Fruit fly (Drosophila melanogaster): ENCODE data around the gene Hsp26.

Hsp26 gene

dm6 chr3L:9366850-9367430 lies 10.3 kb downstream of the Hsp26 start, which contains the start of the genes Klp67A and CG4452 (continued):
- peak; percentile 51 for TF ChIP-seq grau (tag; optimal IDR thresholded peaks at IDR 0.05)
- TF ChIP-seq CG16863 (GFP tag; optimal IDR thresholded peaks at IDR 0.05), result no peak
- TF ChIP-seq CG6765 (GFP tag; optimal IDR thresholded peaks at IDR 0.05), result no peak
- TF ChIP-seq chinmo (GFP tag; IDR thresholded peaks at IDR 0.05; ENCODE audit: partially characterized antibody), result peak; percentile 77; the same call in 1 of the 4 replicates
- no peak for TF ChIP-seq ro (GFP tag; IDR thresholded peaks at IDR 0.05)
- TF ChIP-seq Oli (tag; optimal IDR thresholded peaks at IDR 0.05), result no peak
- no peak for TF ChIP-seq Trl (optimal IDR thresholded peaks at IDR 0.05)
- no peak for TF ChIP-seq Trl (GFP tag; optimal IDR thresholded peaks at IDR 0.05)
- no peak for TF ChIP-seq toy (GFP tag; IDR thresholded peaks at IDR 0.05)
- TF ChIP-seq sc (optimal IDR thresholded peaks at IDR 0.05), result no peak
- TF ChIP-seq sc (GFP tag; optimal IDR thresholded peaks at IDR 0.05), result peak; percentile 47
- TF ChIP-seq gcm (GFP tag; optimal IDR thresholded peaks at IDR 0.05), result no peak
- no peak for TF ChIP-seq ERR (GFP tag; optimal IDR thresholded peaks at IDR 0.05)
- TF ChIP-seq Mrtf (GFP tag; IDR thresholded peaks at IDR 0.05), result no peak
- no peak for TF ChIP-seq Lpt (GFP tag; optimal IDR thresholded peaks at IDR 0.05)
- no peak for TF ChIP-seq fu2 (GFP tag; optimal IDR thresholded peaks at IDR 0.05)
- no peak for TF ChIP-seq CG10565 (GFP tag; optimal IDR thresholded peaks at IDR 0.05)
- no peak for TF ChIP-seq Lim3 (GFP tag; IDR thresholded peaks at IDR 0.05)
- TF ChIP-seq ap (GFP tag; IDR thresholded peaks at IDR 0.05), result no peak
- no peak for TF ChIP-seq Gsc (GFP tag; IDR thresholded peaks at IDR 0.05)
- no peak for TF ChIP-seq CG16815 (GFP tag; optimal IDR thresholded peaks at IDR 0.05)
- TF ChIP-seq CG12299 (tag; optimal IDR thresholded peaks at IDR 0.05), result no peak
- no peak for TF ChIP-seq so (GFP tag; IDR thresholded peaks at IDR 0.05)
- TF ChIP-seq inv (GFP tag; IDR thresholded peaks at IDR 0.05; ENCODE audit: partially characterized antibody), result peak; percentile 89
- no peak for TF ChIP-seq CG2678 (tag; optimal IDR thresholded peaks at IDR 0.05)
- no peak for TF ChIP-seq her (GFP tag; optimal IDR thresholded peaks at IDR 0.05)
- peak; percentile 57 for TF ChIP-seq pzg (GFP tag; optimal IDR thresholded peaks at IDR 0.05)
- TF ChIP-seq CG15514 (GFP tag; optimal IDR thresholded peaks at IDR 0.05), result peak; percentile 74
- no peak; the same call in 1 of the 2 replicates for TF ChIP-seq Adf1 (GFP tag; IDR thresholded peaks at IDR 0.05)
- TF ChIP-seq CG15269 (tag; optimal IDR thresholded peaks at IDR 0.05), result peak; percentile 0
- TF ChIP-seq CG18599 (GFP tag; optimal IDR thresholded peaks at IDR 0.05), result peak; percentile 45
- TF ChIP-seq pita (GFP tag; optimal IDR thresholded peaks at IDR 0.05), result no peak
- peak; percentile 67 for TF ChIP-seq CG9727 (GFP tag; optimal IDR thresholded peaks at IDR 0.05)
- peak; percentile 79 for TF ChIP-seq CG30020 (tag; optimal IDR thresholded peaks at IDR 0.05)
- no peak for TF ChIP-seq CG9876 (GFP tag; optimal IDR thresholded peaks at IDR 0.05)
- no peak for TF ChIP-seq CrebB (tag; optimal IDR thresholded peaks at IDR 0.05)
- no peak for TF ChIP-seq CG12236 (GFP tag; optimal IDR thresholded peaks at IDR 0.05)
- TF ChIP-seq Scr (GFP tag; IDR thresholded peaks at IDR 0.05; ENCODE audit: partially characterized antibody), result peak; percentile 97
- TF ChIP-seq Drgx (GFP tag; IDR thresholded peaks at IDR 0.05), result no peak
- peak; percentile 55 for TF ChIP-seq CG17186 (GFP tag; optimal IDR thresholded peaks at IDR 0.05)
- TF ChIP-seq h (optimal IDR thresholded peaks at IDR 0.05), result no peak
- TF ChIP-seq CG2199 (GFP tag; IDR thresholded peaks at IDR 0.05), result no peak
- no peak for TF ChIP-seq hkb (optimal IDR thresholded peaks at IDR 0.05)
- no peak for TF ChIP-seq hkb (GFP tag; IDR thresholded peaks at IDR 0.05)
- peak; percentile 94 for TF ChIP-seq CG14860 (GFP tag; IDR thresholded peaks at IDR 0.05; ENCODE audit: partially characterized antibody)
- TF ChIP-seq Sry-β (GFP tag; optimal IDR thresholded peaks at IDR 0.05), result no peak
- TF ChIP-seq cad (GFP tag; optimal IDR thresholded peaks at IDR 0.05), result no peak
- TF ChIP-seq CG12769 (tag; optimal IDR thresholded peaks at IDR 0.05), result no peak
- TF ChIP-seq sisA (GFP tag; IDR thresholded peaks at IDR 0.05), result no peak
- TF ChIP-seq Sin3A (optimal IDR thresholded peaks at IDR 0.05), result peak; percentile 82
- TF ChIP-seq Vsx1 (GFP tag; optimal IDR thresholded peaks at IDR 0.05), result no peak
- TF ChIP-seq YL-1 (GFP tag; optimal IDR thresholded peaks at IDR 0.05), result peak; percentile 39
